Fruit fly (Drosophila melanogaster): ENCODE data around the gene Cpr62Ba.
A peak's percentile ranks its signal among the peaks of the same experiment; 100 is the strongest.

dm6 chr3L:1798649-1799048 lies 32.9 kb downstream of the Cpr62Ba start, which contains the start of gene Patj:
- TF ChIP-seq Ets98B (GFP tag; IDR thresholded peaks at IDR 0.05) = no peak
- no peak for TF ChIP-seq CG12605 (GFP tag; IDR thresholded peaks at IDR 0.05)
- TF ChIP-seq EcR (GFP tag; optimal IDR thresholded peaks at IDR 0.05) = peak; percentile 17
- TF ChIP-seq Snoo (tag; optimal IDR thresholded peaks at IDR 0.05) = no peak
- TF ChIP-seq CG14655 (GFP tag; optimal IDR thresholded peaks at IDR 0.05) = no peak
- TF ChIP-seq CG13204 (GFP tag; optimal IDR thresholded peaks at IDR 0.05) = no peak
- no peak for TF ChIP-seq Pif1B (GFP tag; optimal IDR thresholded peaks at IDR 0.05)
- no peak for TF ChIP-seq CG15710 (tag; optimal IDR thresholded peaks at IDR 0.05)
- TF ChIP-seq CG34367 (tag; optimal IDR thresholded peaks at IDR 0.05) = no peak
- TF ChIP-seq CG17806 (tag; optimal IDR thresholded peaks at IDR 0.05) = no peak
- TF ChIP-seq fd96Ca (GFP tag; IDR thresholded peaks at IDR 0.05) = no peak
- no peak for TF ChIP-seq CG4496 (GFP tag; IDR thresholded peaks at IDR 0.05)
